Fruit fly (Drosophila melanogaster) whole organism, prepupa: ENCODE results near the gene CG31125.
A peak's percentile ranks its signal among the peaks of the same experiment; 100 is the strongest.

ENCODE experiments used
- CG11762 ChIP-seq: fragments of 200-800 bp; sonication (Bioruptor generic); optimal IDR thresholded peaks from 3 replicates; lab custom pipeline; 2016; ENCODE audit warnings: missing biosample characterization, missing genetic modification characterization; ENCODE audit not compliant: insufficient read depth
- CG6792 ChIP-seq: fragments of 200-800 bp; sonication (Bioruptor generic); optimal IDR thresholded peaks from 3 replicates; lab custom pipeline; 2016; ENCODE audit warnings: missing biosample characterization, missing genetic modification characterization
- Hr38 ChIP-seq: sonication (Bioruptor generic); optimal IDR thresholded peaks from 2 replicates; lab custom pipeline; 2016; ENCODE audit warnings: missing biosample characterization, missing genetic modification characterization
- Sox15 ChIP-seq: fragments of 200-800 bp; sonication (Bioruptor generic); optimal IDR thresholded peaks from 3 replicates; lab custom pipeline; 2016; ENCODE audit warnings: missing biosample characterization, missing genetic modification characterization
- eg ChIP-seq: fragments of 200-800 bp; sonication (Bioruptor generic); IDR thresholded peaks from 3 replicates; pipeline ENCODE4 v1.3.6; 2022; ENCODE audit warnings: missing biosample characterization, missing genetic modification characterization
- fd59A ChIP-seq: fragments of 200-800 bp; sonication (Bioruptor generic); optimal IDR thresholded peaks from 2 replicates; lab custom pipeline; 2017; ENCODE audit warnings: missing biosample characterization, mild to moderate bottlenecking, missing genetic modification characterization, missing genetic modification reagents
- salr ChIP-seq, 2 experiments: fragments of 200-800 bp; sonication (Bioruptor generic); optimal IDR thresholded peaks; 3 replicates each; lab custom pipeline; 2016 to 2018; ENCODE audit warnings: missing biosample characterization in 2 of 2, missing genetic modification characterization in 2 of 2, mild to moderate bottlenecking in 1 of 2

dm6 chr3R:24613819-24614706 is 40.6 kb downstream of the CG31125 start:
- TF ChIP-seq Sox15 (GFP tag; lab: Kevin White, UChicago) (peak; percentile 55), fd59A (GFP tag; lab: Kevin White, UChicago) (peak; percentile 9), CG11762 (GFP tag; lab: Kevin White, UChicago) (peak; percentile 51), salr (GFP tag; optimal IDR thresholded peaks at IDR 0.05; lab: Kevin White, UChicago) (peak in 1 of 2 experiments; percentile 30), eg (GFP tag; lab: Robert Waterston, UW) (peak; percentile 73), CG6792 (GFP tag; lab: Kevin White, UChicago) (peak; percentile 64), Hr38 (GFP tag; lab: Kevin White, UChicago) (no peak)
